Worm (Caenorhabditis elegans) whole organism, early embryonic: ENCODE results near the gene T25B6.5.
A peak's percentile ranks its signal among the peaks of the same experiment; 100 is the strongest.

Experiments used
- B0310.2 ChIP-seq: sonication (generic microtip); optimal IDR thresholded peaks from 2 replicates; lab custom pipeline; 2016; ENCODE audit warnings: mild to moderate bottlenecking, missing genetic modification characterization, missing compliant biosample characterization
- F13C5.2 ChIP-seq: sonication (generic microtip); optimal IDR thresholded peaks from 2 replicates; lab custom pipeline; 2017; ENCODE audit warnings: mild to moderate bottlenecking, missing genetic modification characterization, inconsistent platforms, missing compliant biosample characterization
- aly-1 ChIP-seq: sonication (generic microtip); optimal IDR thresholded peaks from 2 replicates; lab custom pipeline; 2016; ENCODE audit warnings: missing genetic modification characterization, missing compliant biosample characterization
- ama-1 ChIP-seq: fragments of 150-350 bp; optimal IDR thresholded peaks from 2 replicates; lab custom pipeline; 2014
- ceh-13 ChIP-seq: fragments of 200-800 bp; sonication (Bioruptor generic); optimal IDR thresholded peaks from 2 replicates; lab custom pipeline; 2018; ENCODE audit warnings: mild to moderate bottlenecking, missing genetic modification characterization, missing compliant biosample characterization
- ceh-36 ChIP-seq: sonication (generic microtip); optimal IDR thresholded peaks from 2 replicates; lab custom pipeline; 2016; ENCODE audit warnings: missing genetic modification characterization, inconsistent platforms, missing compliant biosample characterization
- ets-7 ChIP-seq: sonication (generic microtip); optimal IDR thresholded peaks from 2 replicates; lab custom pipeline; 2016; ENCODE audit warnings: missing genotype, missing genetic modification characterization, missing compliant biosample characterization
- flt-1 ChIP-seq: fragments of 200-800 bp; sonication (Bioruptor generic); IDR thresholded peaks from 2 replicates; pipeline ENCODE4 v1.3.6; 2022; ENCODE audit warnings: missing genetic modification characterization, missing compliant biosample characterization
- hmbx-1 ChIP-seq: sonication (generic microtip); optimal IDR thresholded peaks from 2 replicates; lab custom pipeline; 2016; ENCODE audit warnings: mild to moderate bottlenecking, missing genetic modification characterization, missing compliant biosample characterization
- hmg-4 ChIP-seq: fragments of 200-800 bp; sonication (Bioruptor generic); optimal IDR thresholded peaks from 2 replicates; lab custom pipeline; 2018; ENCODE audit warnings: mild to moderate bottlenecking, missing genetic modification characterization, missing compliant biosample characterization
- hnd-1 ChIP-seq: sonication (generic microtip); optimal IDR thresholded peaks from 2 replicates; lab custom pipeline; 2016; ENCODE audit warnings: missing genetic modification characterization, missing compliant biosample characterization
- pes-1 ChIP-seq: fragments of 200-800 bp; sonication (Bioruptor generic); IDR thresholded peaks from 2 replicates; pipeline ENCODE4 v1.3.6; 2022; ENCODE audit warnings: missing genetic modification reagents, missing genetic modification characterization, missing compliant biosample characterization
- scrt-1 ChIP-seq: fragments of 200-800 bp; sonication (Bioruptor generic); IDR thresholded peaks from 2 replicates; pipeline ENCODE4 v1.3.6; 2022; ENCODE audit warnings: missing genetic modification characterization, missing compliant biosample characterization
- sea-1 ChIP-seq: fragments of 200-800 bp; sonication (Bioruptor generic); conservative IDR thresholded peaks from 2 replicates; pipeline ENCODE4 v1.3.6; 2022; ENCODE audit warnings: missing genetic modification characterization, missing compliant biosample characterization
- tbx-11 ChIP-seq: fragments of 200-800 bp; sonication (Bioruptor generic); IDR thresholded peaks from 2 replicates; pipeline ENCODE4 v1.3.6; 2022; ENCODE audit warnings: missing genetic modification characterization, missing compliant biosample characterization
- tbx-37 ChIP-seq: fragments of 200-800 bp; sonication (Bioruptor generic); conservative IDR thresholded peaks from 2 replicates; pipeline ENCODE4 v1.3.6; 2022; ENCODE audit warnings: missing genetic modification reagents, missing genetic modification characterization, missing compliant biosample characterization
- tra-4 ChIP-seq: sonication (generic microtip); optimal IDR thresholded peaks from 2 replicates; lab custom pipeline; 2017; ENCODE audit warnings: missing genetic modification characterization, missing compliant biosample characterization

Gene T25B6.5

DNA sequence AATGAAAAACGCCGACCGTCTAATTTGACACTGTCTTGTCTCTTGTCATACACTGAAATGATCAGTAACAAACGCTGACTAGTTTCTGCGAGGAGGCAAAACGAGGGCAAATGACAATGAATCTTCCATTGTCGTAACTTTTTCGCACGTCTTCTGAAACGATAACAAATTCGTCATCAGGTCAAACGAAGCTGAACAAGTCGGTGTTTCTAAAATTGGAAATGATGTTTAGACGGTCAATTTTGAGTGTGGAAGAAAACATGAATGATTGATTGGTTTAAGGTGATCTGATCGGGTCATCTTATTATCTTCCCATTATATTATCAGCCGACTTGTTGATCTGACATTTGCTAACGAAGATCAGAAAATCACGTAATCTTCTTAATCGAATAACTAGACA lies 31.9 kb upstream of the T25B6.5 start:
- TF ChIP-seq tra-4 (no peak), ceh-36 (no peak), tbx-11 (GFP tag; lab: Robert Waterston, UW) (no peak), aly-1 (no peak), hmbx-1 (tag; lab: Kevin White, UChicago) (no peak), tbx-37 (GFP tag; lab: Robert Waterston, UW) (no peak), F13C5.2 (tag; lab: Kevin White, UChicago) (no peak), B0310.2 (tag; lab: Kevin White, UChicago) (no peak), flt-1 (no peak), ceh-13 (no peak), hnd-1 (tag; lab: Kevin White, UChicago) (no peak)

DNA sequence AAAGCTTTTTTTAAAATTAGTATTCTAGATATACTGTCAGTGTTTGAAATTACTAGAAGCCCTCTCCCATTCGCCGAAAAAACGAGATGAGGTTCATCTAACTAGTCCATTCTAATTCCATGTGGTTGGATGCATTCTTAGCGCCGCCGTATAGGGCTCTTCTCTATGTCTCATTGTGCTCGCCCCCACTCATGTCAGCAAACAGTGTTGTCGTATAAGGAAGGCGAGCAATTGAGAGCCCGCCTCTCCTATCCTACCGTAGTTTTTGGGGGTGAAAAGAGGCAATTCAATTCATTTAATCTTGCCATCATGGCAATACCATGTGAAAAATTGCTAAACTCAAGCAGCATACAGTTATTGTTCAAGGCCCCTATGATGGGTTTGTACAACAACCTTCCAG lies 27.1 kb upstream of the T25B6.5 start, which contains the start of gene F47E1.20:
Gene F47E1.20 (plus strand): TSS at position 301 of the 400 bp plus-strand sequence.
- TF ChIP-seq hmg-4 (no peak), tra-4 (no peak)

DNA sequence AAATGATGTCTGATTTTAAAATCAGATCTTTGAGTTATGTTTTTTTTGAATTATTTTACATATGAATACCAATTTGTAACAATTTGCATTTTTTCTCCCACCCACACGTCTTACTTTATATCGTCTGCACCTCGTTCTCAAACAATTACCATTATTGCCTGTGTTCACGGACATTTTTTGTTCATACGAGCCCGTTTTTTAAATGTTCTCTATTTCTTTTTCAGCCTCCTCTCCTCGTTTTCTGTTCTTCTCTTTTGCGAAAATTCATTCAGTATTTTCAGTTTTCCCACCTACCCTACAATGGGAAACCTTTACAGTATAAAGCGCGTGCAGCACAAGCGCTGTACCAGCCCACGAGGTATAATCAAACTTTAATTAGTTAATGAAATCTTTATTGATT lies 24.4 kb upstream of the T25B6.5 start, which contains the start of gene prdm-14:
Gene prdm-14 (plus strand): TSS at position 301 of the 400 bp plus-strand sequence.
- no peak for TF ChIP-seq hmg-4
- TF ChIP-seq ets-7 (tag; lab: Kevin White, UChicago) = no peak
- no peak for TF ChIP-seq aly-1
- TF ChIP-seq B0310.2 (tag; lab: Kevin White, UChicago) = no peak
- TF ChIP-seq hnd-1 (tag; lab: Kevin White, UChicago) = no peak
- no peak for TF ChIP-seq tra-4
- TF ChIP-seq ama-1 (lab: Kevin White, UChicago) = no peak
- TF ChIP-seq scrt-1 (GFP tag; lab: Robert Waterston, UW) = no peak
- TF ChIP-seq flt-1 = no peak
- TF ChIP-seq pes-1 (GFP tag; lab: Robert Waterston, UW) = no peak
- no peak for TF ChIP-seq ceh-36
- TF ChIP-seq tbx-11 (GFP tag; lab: Robert Waterston, UW) = no peak
- TF ChIP-seq sea-1 (GFP tag; lab: Robert Waterston, UW) = no peak
- no peak for TF ChIP-seq hmbx-1 (tag; lab: Kevin White, UChicago)
- no peak for TF ChIP-seq ceh-13
- TF ChIP-seq F13C5.2 (tag; lab: Kevin White, UChicago) = no peak
- no peak for TF ChIP-seq tbx-37 (GFP tag; lab: Robert Waterston, UW)

DNA sequence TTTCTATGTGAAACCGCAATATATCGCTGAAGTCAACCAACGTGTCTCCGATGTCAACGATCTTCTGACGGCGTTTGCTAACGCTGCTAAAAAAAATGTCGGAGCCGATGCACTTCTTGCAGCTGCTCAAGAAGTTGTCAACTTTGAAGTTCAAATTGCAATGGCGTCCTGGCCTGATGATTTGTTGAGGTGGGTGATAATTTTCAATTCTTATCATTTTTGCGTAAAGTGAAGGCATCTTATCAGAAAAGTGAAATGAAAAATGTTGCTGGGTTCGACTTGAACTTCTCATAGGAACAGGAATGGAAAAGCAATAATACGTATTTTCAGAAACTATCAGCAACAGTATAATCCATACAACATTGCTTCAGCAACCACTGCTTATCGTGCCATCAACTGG lies 14.7 kb upstream of the T25B6.5 start:
- TF ChIP-seq aly-1 (no peak), hmg-4 (no peak), sea-1 (GFP tag; lab: Robert Waterston, UW) (no peak), B0310.2 (tag; lab: Kevin White, UChicago) (no peak), scrt-1 (GFP tag; lab: Robert Waterston, UW) (no peak), tbx-11 (GFP tag; lab: Robert Waterston, UW) (no peak), pes-1 (GFP tag; lab: Robert Waterston, UW) (no peak), hnd-1 (tag; lab: Kevin White, UChicago) (no peak), flt-1 (no peak), ama-1 (lab: Kevin White, UChicago) (no peak), tra-4 (no peak), ets-7 (tag; lab: Kevin White, UChicago) (no peak), hmbx-1 (tag; lab: Kevin White, UChicago) (no peak), tbx-37 (GFP tag; lab: Robert Waterston, UW) (no peak), ceh-36 (no peak), ceh-13 (no peak), F13C5.2 (tag; lab: Kevin White, UChicago) (no peak)

DNA sequence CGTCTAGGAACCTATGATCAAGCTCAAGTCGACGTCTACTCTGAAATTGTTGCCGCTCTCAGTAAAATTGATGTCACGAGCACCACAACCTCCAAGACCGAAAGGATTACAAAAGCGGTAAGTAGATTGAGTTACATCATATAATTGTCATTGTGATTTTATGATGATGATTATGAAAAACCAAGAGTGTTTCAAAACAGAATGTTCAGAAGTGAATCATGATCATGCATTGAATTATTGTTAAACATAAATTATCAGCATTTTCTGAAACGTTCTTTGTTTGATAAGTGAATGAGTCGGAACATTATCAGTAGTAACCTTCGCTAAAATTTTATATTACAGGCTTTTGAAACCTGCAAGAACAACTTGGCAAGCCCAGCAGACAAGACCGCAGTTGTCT lies 13.6 kb upstream of the T25B6.5 start:
- TF ChIP-seq tbx-37 (GFP tag; lab: Robert Waterston, UW) = no peak
- TF ChIP-seq hmbx-1 (tag; lab: Kevin White, UChicago) = no peak
- no peak for TF ChIP-seq ceh-13
- no peak for TF ChIP-seq B0310.2 (tag; lab: Kevin White, UChicago)
- no peak for TF ChIP-seq tra-4
- no peak for TF ChIP-seq sea-1 (GFP tag; lab: Robert Waterston, UW)
- TF ChIP-seq F13C5.2 (tag; lab: Kevin White, UChicago) = no peak
- no peak for TF ChIP-seq scrt-1 (GFP tag; lab: Robert Waterston, UW)
- no peak for TF ChIP-seq flt-1
- TF ChIP-seq hnd-1 (tag; lab: Kevin White, UChicago) = no peak
- no peak for TF ChIP-seq ama-1 (lab: Kevin White, UChicago)
- no peak for TF ChIP-seq hmg-4
- TF ChIP-seq pes-1 (GFP tag; lab: Robert Waterston, UW) = no peak
- no peak for TF ChIP-seq tbx-11 (GFP tag; lab: Robert Waterston, UW)
- TF ChIP-seq aly-1 = no peak
- TF ChIP-seq ceh-36 = no peak
- no peak for TF ChIP-seq ets-7 (tag; lab: Kevin White, UChicago)

DNA sequence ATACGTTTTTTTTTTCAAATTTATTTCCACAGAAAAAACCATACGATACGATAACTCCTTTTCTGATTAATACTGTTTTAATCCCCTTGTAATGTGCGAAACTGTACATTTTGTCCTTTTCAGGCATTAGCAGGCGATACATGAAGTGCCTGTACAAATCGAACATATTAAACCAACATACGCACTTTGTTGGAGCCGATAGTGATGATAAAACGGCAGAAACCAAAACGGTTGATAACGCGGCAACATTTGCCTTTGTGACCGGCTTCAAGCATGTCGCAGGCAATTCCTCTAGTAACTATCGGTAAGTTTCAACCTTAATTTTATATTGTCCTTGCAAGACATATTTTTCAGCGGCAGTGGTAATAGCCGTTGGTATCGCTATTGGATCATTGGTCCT lies 12.8 kb upstream of the T25B6.5 start, which contains the start of gene nep-22:
Gene nep-22 (plus strand): TSS at position 245 of the 400 bp plus-strand sequence.
- TF ChIP-seq ceh-36 (peak; percentile 7), B0310.2 (tag; lab: Kevin White, UChicago) (no peak)

DNA sequence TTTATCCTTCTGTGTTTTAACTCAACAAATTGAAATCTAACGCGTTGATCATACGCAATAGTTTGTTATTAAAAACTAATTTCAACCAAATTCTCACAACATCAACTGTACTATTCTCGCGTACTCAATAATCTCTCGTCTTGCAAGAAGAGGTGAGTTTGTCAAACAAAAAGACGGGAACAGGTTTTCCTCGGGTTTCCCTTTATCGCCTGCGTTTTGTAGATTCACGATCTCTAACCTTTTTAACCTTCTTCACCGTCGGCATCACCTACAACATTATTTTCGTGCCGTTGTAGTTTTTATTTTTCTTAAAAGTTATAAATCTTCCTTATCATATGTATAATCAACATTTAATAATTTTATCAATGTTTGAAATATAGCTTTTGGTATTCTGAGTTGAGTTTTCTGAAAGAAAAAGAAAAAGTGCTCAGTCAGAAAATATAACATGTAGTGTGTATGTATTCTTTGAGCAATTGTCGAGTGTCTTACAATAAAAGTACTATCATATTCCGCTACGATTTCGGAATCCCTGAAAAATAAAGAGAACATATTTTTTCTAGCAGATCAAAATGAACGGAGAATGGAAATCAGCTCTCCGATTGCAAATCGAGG lies 7.5 kb upstream of the T25B6.5 start, which contains the start of gene snf-12:
Gene snf-12 (plus strand): TSS at position 562 of the 612 bp plus-strand sequence.
- TF ChIP-seq hnd-1 (tag; lab: Kevin White, UChicago) = no peak
- no peak for TF ChIP-seq tbx-11 (GFP tag; lab: Robert Waterston, UW)
- TF ChIP-seq tbx-37 (GFP tag; lab: Robert Waterston, UW) = no peak
- no peak for TF ChIP-seq aly-1
- TF ChIP-seq tra-4 = no peak
- TF ChIP-seq ama-1 (lab: Kevin White, UChicago) = no peak
- no peak for TF ChIP-seq scrt-1 (GFP tag; lab: Robert Waterston, UW)
- TF ChIP-seq ceh-36 = no peak

DNA sequence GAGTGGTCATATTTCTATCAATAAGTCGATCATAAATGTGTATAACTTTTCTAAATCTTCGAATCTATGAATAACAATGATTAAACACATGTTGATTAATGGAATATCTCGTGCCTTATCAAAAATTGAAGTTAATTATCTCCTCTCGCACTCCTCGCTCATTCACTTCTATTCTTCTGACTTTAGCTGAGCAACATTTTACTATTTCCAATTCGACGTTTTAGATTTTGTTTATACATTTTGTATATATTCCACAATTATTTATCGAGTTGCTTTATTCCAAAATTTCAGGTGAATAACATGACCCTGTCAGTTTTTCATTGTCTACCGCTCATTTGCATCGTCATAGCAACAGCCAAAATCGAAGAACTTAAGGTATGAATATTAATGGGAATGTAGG lies 5.8 kb upstream of the T25B6.5 start, which contains the start of gene T25B6.3:
Gene T25B6.3 (plus strand): TSS at position 301 of the 400 bp plus-strand sequence.
- TF ChIP-seq ets-7 (tag; lab: Kevin White, UChicago) (no peak), scrt-1 (GFP tag; lab: Robert Waterston, UW) (no peak), sea-1 (GFP tag; lab: Robert Waterston, UW) (no peak), hnd-1 (tag; lab: Kevin White, UChicago) (no peak), tbx-11 (GFP tag; lab: Robert Waterston, UW) (no peak), ceh-13 (no peak), F13C5.2 (tag; lab: Kevin White, UChicago) (no peak)
